Fruit fly (Drosophila melanogaster): ENCODE data around the gene CG11151.

The CG11151 gene

DNA sequence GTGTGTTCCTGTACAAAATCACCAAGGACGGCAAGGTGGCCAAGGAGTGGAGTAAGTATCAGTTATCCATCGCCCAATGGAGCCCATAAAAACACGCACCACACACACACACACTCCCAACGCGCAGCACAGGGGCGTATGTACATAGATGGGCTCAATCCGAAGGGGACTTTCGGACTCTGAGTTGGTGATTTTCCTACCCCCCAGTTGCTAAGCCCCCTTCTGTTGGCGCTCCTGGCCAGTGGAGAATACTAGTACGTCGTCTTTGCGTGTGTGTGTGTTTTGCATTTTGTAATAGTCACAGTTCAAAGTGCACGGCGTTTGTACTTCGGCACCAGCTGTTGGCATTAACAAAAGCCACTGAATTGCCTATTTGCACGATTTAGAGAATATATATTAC lies 518 bp downstream of the CG11151 start (continued):
- TF ChIP-seq exex (tag; optimal IDR thresholded peaks at IDR 0.05) (peak; percentile 42), CrebB (tag; optimal IDR thresholded peaks at IDR 0.05) (peak; percentile 62), bsh (GFP tag; optimal IDR thresholded peaks at IDR 0.05) (peak; percentile 75 to 83), Ada2b (GFP tag; IDR thresholded peaks at IDR 0.05) (peak; percentile 85), NC2α (GFP tag; optimal IDR thresholded peaks at IDR 0.05) (no peak), Dip2 (GFP tag; IDR thresholded peaks at IDR 0.05) (no peak), zf30C (GFP tag; optimal IDR thresholded peaks at IDR 0.05) (no peak), cad (GFP tag; optimal IDR thresholded peaks at IDR 0.05) (no peak), Myb (GFP tag; optimal IDR thresholded peaks at IDR 0.05) (peak; percentile 58), dpn (GFP tag; optimal IDR thresholded peaks at IDR 0.05) (peak; percentile 69 to 89), Bdp1 (GFP tag; optimal IDR thresholded peaks at IDR 0.05) (peak; percentile 49), CG4282 (GFP tag; optimal IDR thresholded peaks at IDR 0.05) (peak; percentile 55), CG18011 (GFP tag; optimal IDR thresholded peaks at IDR 0.05) (peak; percentile 46), mld (GFP tag; IDR thresholded peaks at IDR 0.05; ENCODE audit: partially characterized antibody) (no peak), CG17186 (GFP tag; optimal IDR thresholded peaks at IDR 0.05) (peak; percentile 34), lov (optimal IDR thresholded peaks at IDR 0.05) (no peak), lov (GFP tag; IDR thresholded peaks at IDR 0.05) (peak; percentile 82), croc (GFP tag; conservative IDR thresholded peaks at IDR 0.05) (peak; percentile 34; the same call in 1 of the 3 replicates), Sin3A (optimal IDR thresholded peaks at IDR 0.05) (no peak), psq (GFP tag; optimal IDR thresholded peaks at IDR 0.05) (no peak), Fer1 (GFP tag; optimal IDR thresholded peaks at IDR 0.05) (peak; percentile 80), al (GFP tag; IDR thresholded peaks at IDR 0.05) (peak; percentile 63; the same call in 1 of the 2 replicates), CG3281 (GFP tag; optimal IDR thresholded peaks at IDR 0.05) (peak; percentile 71), salm (tag; optimal IDR thresholded peaks at IDR 0.05) (peak; percentile 14), CG3995 (GFP tag; optimal IDR thresholded peaks at IDR 0.05) (peak; percentile 36), CG17912 (GFP tag; optimal IDR thresholded peaks at IDR 0.05) (peak; percentile 59), ham (GFP tag; IDR thresholded peaks at IDR 0.05) (no peak), zen (tag; optimal IDR thresholded peaks at IDR 0.05) (no peak), pita (GFP tag; optimal IDR thresholded peaks at IDR 0.05) (no peak), CG10959 (GFP tag; IDR thresholded peaks at IDR 0.05) (peak; percentile 61; the same call in 1 of the 2 replicates), lmd (GFP tag; IDR thresholded peaks at IDR 0.05) (peak; percentile 83), CG4820 (GFP tag; optimal IDR thresholded peaks at IDR 0.05) (peak; percentile 55), CG30431 (GFP tag; optimal IDR thresholded peaks at IDR 0.05) (peak; percentile 63), Hey (tag; optimal IDR thresholded peaks at IDR 0.05) (peak; percentile 60), CG6683 (GFP tag; optimal IDR thresholded peaks at IDR 0.05) (peak; percentile 55), knrl (GFP tag; IDR thresholded peaks at IDR 0.05; ENCODE audit: partially characterized antibody) (no peak), Dad (GFP tag; optimal IDR thresholded peaks at IDR 0.05) (peak; percentile 41), da (GFP tag; optimal IDR thresholded peaks at IDR 0.05) (peak; percentile 11), CG4617 (GFP tag; optimal IDR thresholded peaks at IDR 0.05; ENCODE audit: borderline replicate concordance) (peak; percentile 55), bab2 (GFP tag; optimal IDR thresholded peaks at IDR 0.05) (peak; percentile 89), row (GFP tag; IDR thresholded peaks at IDR 0.05) (peak; percentile 91), dysf (GFP tag; IDR thresholded peaks at IDR 0.05) (peak; percentile 86), CTCF (GFP tag; optimal IDR thresholded peaks at IDR 0.05) (no peak), kah (GFP tag; optimal IDR thresholded peaks at IDR 0.05) (peak; percentile 56), Xbp1 (GFP tag; optimal IDR thresholded peaks at IDR 0.05) (peak; percentile 86), inv (GFP tag; IDR thresholded peaks at IDR 0.05; ENCODE audit: partially characterized antibody) (no peak), CG15601 (tag; optimal IDR thresholded peaks at IDR 0.05) (peak; percentile 45), CG12155 (GFP tag; optimal IDR thresholded peaks at IDR 0.05) (peak; percentile 77), Gsc (GFP tag; IDR thresholded peaks at IDR 0.05) (no peak), Bgb (GFP tag; IDR thresholded peaks at IDR 0.05; ENCODE audit: partially characterized antibody) (no peak), Hmx (GFP tag; optimal IDR thresholded peaks at IDR 0.05) (no peak), dan (GFP tag; IDR thresholded peaks at IDR 0.05) (no peak), CG32772 (GFP tag; IDR thresholded peaks at IDR 0.05) (peak; percentile 78)
